Comparison of ENCODE assay signal across 1 fruit fly cellular context in the genomic region with DNA sequence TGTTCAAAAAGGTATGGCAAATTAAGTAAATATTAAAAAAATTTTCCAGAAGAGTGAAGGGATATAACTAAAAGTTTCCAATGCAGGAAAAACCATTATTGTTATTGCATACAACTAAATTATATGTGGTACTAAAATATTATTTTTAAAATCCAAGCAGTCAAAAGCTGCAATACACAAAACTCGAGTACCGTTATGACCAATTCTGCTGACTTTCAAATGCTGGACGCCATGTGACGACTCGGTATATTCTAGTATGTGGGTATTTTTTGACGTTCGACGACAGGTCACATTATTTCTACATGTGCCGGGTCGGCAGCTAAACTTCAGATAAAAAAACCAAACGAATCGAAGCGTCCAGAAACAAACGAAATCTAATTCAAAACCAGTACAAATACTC.
TF ChIP-seq lines count a peak whose summit lies in the region.

No protein-coding gene starts in this region.

TF ChIP-seq in whole organism, embryonic, 481 proteins besides CTCF, POLR2A, EP300 and RAD21 (continued from another document):
- TF ChIP-seq Ets97D (GFP tag; optimal IDR thresholded peaks at IDR 0.05; lab: Kevin White, UChicago) (peak; percentile 89), nerfin-2 (GFP tag; IDR thresholded peaks at IDR 0.05; lab: Robert Waterston, UW; ENCODE audit: partially characterized antibody) (0 out of 2 replicates have a peak, but pooled peaks have one; percentile 39), dm (GFP tag; optimal IDR thresholded peaks at IDR 0.05; lab: Kevin White, UChicago) (peak; percentile 88), CG13624 (GFP tag; optimal IDR thresholded peaks at IDR 0.05; lab: Kevin White, UChicago) (peak; percentile 7), CG33213 (GFP tag; optimal IDR thresholded peaks at IDR 0.05; lab: Kevin White, UChicago) (peak; percentile 86), CG8290 (GFP tag; optimal IDR thresholded peaks at IDR 0.05; lab: Kevin White, UChicago) (peak; percentile 72), CG8290 (tag; optimal IDR thresholded peaks at IDR 0.05; lab: Kevin White, UChicago) (peak in 1 of 2 experiments; percentile 69), ssp (GFP tag; IDR thresholded peaks at IDR 0.05; lab: Robert Waterston, UW) (peak; percentile 48; the same call in 1 of the 2 replicates), Meics (GFP tag; optimal IDR thresholded peaks at IDR 0.05; lab: Kevin White, UChicago) (no peak), zen (tag; optimal IDR thresholded peaks at IDR 0.05; lab: Kevin White, UChicago) (peak; percentile 32), Aef1 (GFP tag; IDR thresholded peaks at IDR 0.05; lab: Robert Waterston, UW) (peak; percentile 19; the same call in 1 of the 3 replicates), Rfx (GFP tag; IDR thresholded peaks at IDR 0.05; lab: Robert Waterston, UW) (peak; percentile 55), grau (tag; optimal IDR thresholded peaks at IDR 0.05; lab: Kevin White, UChicago) (peak; percentile 30), Med (GFP tag; lab: Kevin White, UChicago) (peak; percentile 81), sqz (GFP tag; optimal IDR thresholded peaks at IDR 0.05; lab: Kevin White, UChicago) (peak; percentile 42), CG5953 (GFP tag; IDR thresholded peaks at IDR 0.05; lab: Robert Waterston, UW) (no peak), HLH54F (GFP tag; optimal IDR thresholded peaks at IDR 0.05; lab: Kevin White, UChicago) (peak; percentile 5), NFAT (GFP tag; IDR thresholded peaks at IDR 0.05; lab: Robert Waterston, UW) (peak; percentile 29; the same call in 1 of the 2 replicates), emc (GFP tag; optimal IDR thresholded peaks at IDR 0.05; lab: Kevin White, UChicago) (no peak), CG18476 (GFP tag; optimal IDR thresholded peaks at IDR 0.05; lab: Kevin White, UChicago) (no peak), sens (GFP tag; lab: Kevin White, UChicago) (peak; percentile 70), BEAF-32 (GFP tag; optimal IDR thresholded peaks at IDR 0.05; lab: Kevin White, UChicago) (peak; percentile 49), tgo (GFP tag; IDR thresholded peaks at IDR 0.05; lab: Robert Waterston, UW) (no peak), CG10462 (GFP tag; optimal IDR thresholded peaks at IDR 0.05; lab: Kevin White, UChicago) (peak; percentile 99), CG17385 (GFP tag; optimal IDR thresholded peaks at IDR 0.05; lab: Kevin White, UChicago) (peak; percentile 1), CG10543 (GFP tag; optimal IDR thresholded peaks at IDR 0.05; lab: Kevin White, UChicago) (no peak), NK7.1 (GFP tag; optimal IDR thresholded peaks at IDR 0.05; lab: Kevin White, UChicago) (no peak), Atf3 (GFP tag; optimal IDR thresholded peaks at IDR 0.05; lab: Kevin White, UChicago) (no peak), CG12391 (tag; optimal IDR thresholded peaks at IDR 0.05; lab: Kevin White, UChicago) (peak; percentile 41), cwo (GFP tag; optimal IDR thresholded peaks at IDR 0.05; lab: Kevin White, UChicago) (no peak), CG2712 (tag; optimal IDR thresholded peaks at IDR 0.05; lab: Kevin White, UChicago) (peak; percentile 47), Hmr (GFP tag; optimal IDR thresholded peaks at IDR 0.05; lab: Kevin White, UChicago) (peak; percentile 59), zf30C (GFP tag; optimal IDR thresholded peaks at IDR 0.05; lab: Kevin White, UChicago) (no peak), CG13287 (GFP tag; IDR thresholded peaks at IDR 0.05; lab: Robert Waterston, UW; ENCODE audit: partially characterized antibody) (peak; percentile 50; the same call in 1 of the 2 replicates), Mad (GFP tag; optimal IDR thresholded peaks at IDR 0.05; lab: Kevin White, UChicago) (peak; percentile 37), CoRest (tag; optimal IDR thresholded peaks at IDR 0.05; lab: Kevin White, UChicago) (peak; percentile 90), MBD-R2 (GFP tag; IDR thresholded peaks at IDR 0.05; lab: Robert Waterston, UW) (peak; percentile 90), bigmax (GFP tag; optimal IDR thresholded peaks at IDR 0.05; lab: Kevin White, UChicago) (no peak), E2f2 (GFP tag; IDR thresholded peaks at IDR 0.05; lab: Robert Waterston, UW) (peak; percentile 83), CG14710 (tag; optimal IDR thresholded peaks at IDR 0.05; lab: Kevin White, UChicago) (peak; percentile 61), CG17802 (tag; optimal IDR thresholded peaks at IDR 0.05; lab: Kevin White, UChicago) (peak; percentile 88), Gug (GFP tag; IDR thresholded peaks at IDR 0.05; lab: Robert Waterston, UW) (no peak), CG4617 (GFP tag; optimal IDR thresholded peaks at IDR 0.05; lab: Kevin White, UChicago; ENCODE audit: borderline replicate concordance) (peak; percentile 68), B-H2 (GFP tag; optimal IDR thresholded peaks at IDR 0.05; lab: Kevin White, UChicago) (no peak), slbo (GFP tag; IDR thresholded peaks at IDR 0.05; lab: Robert Waterston, UW) (peak; percentile 33; the same call in 1 of the 2 replicates), nmo (GFP tag; optimal IDR thresholded peaks at IDR 0.05; lab: Kevin White, UChicago) (peak; percentile 70), Dek (tag; optimal IDR thresholded peaks at IDR 0.05; lab: Kevin White, UChicago) (peak; percentile 52), kay (GFP tag; optimal IDR thresholded peaks at IDR 0.05; lab: Kevin White, UChicago) (peak; percentile 40), Nf-YC (tag; optimal IDR thresholded peaks at IDR 0.05; lab: Kevin White, UChicago) (peak; percentile 30), phol (tag; optimal IDR thresholded peaks at IDR 0.05; lab: Kevin White, UChicago) (peak; percentile 50), crp (GFP tag; optimal IDR thresholded peaks at IDR 0.05; lab: Kevin White, UChicago) (peak in 1 of 2 experiments; percentile 32), lola (GFP tag; optimal IDR thresholded peaks at IDR 0.05; lab: Kevin White, UChicago) (peak in 1 of 3 experiments; percentile 3), CG4360 (GFP tag; IDR thresholded peaks at IDR 0.05; lab: Robert Waterston, UW) (peak; percentile 48; the same call in 1 of the 2 replicates), Max (GFP tag; optimal IDR thresholded peaks at IDR 0.05; lab: Kevin White, UChicago) (peak; percentile 74), pb (GFP tag; optimal IDR thresholded peaks at IDR 0.05; lab: Kevin White, UChicago) (no peak), Atf-2 (GFP tag; optimal IDR thresholded peaks at IDR 0.05; lab: Kevin White, UChicago) (peak; percentile 18), gsb-n (tag; optimal IDR thresholded peaks at IDR 0.05; lab: Kevin White, UChicago) (peak; percentile 59), Dref (GFP tag; IDR thresholded peaks at IDR 0.05; lab: Robert Waterston, UW) (no peak), Hmx (GFP tag; optimal IDR thresholded peaks at IDR 0.05; lab: Kevin White, UChicago) (no peak), al (GFP tag; IDR thresholded peaks at IDR 0.05; lab: Robert Waterston, UW) (0 out of 2 replicates have a peak, but pooled peaks have one; percentile 41), nau (GFP tag; optimal IDR thresholded peaks at IDR 0.05; lab: Kevin White, UChicago) (no peak), row (GFP tag; IDR thresholded peaks at IDR 0.05; lab: Robert Waterston, UW) (peak; percentile 68), CG32772 (GFP tag; IDR thresholded peaks at IDR 0.05; lab: Robert Waterston, UW) (no peak), GATAe (GFP tag; conservative IDR thresholded peaks at IDR 0.05; lab: Robert Waterston, UW) (peak; percentile 44; the same call in 1 of the 2 replicates), Adf1 (GFP tag; IDR thresholded peaks at IDR 0.05; lab: Robert Waterston, UW) (peak; percentile 10; the same call in 1 of the 2 replicates), CG1792 (GFP tag; optimal IDR thresholded peaks at IDR 0.05; lab: Kevin White, UChicago) (peak; percentile 12), gfzf (GFP tag; optimal IDR thresholded peaks at IDR 0.05; lab: Kevin White, UChicago) (peak; percentile 97), CG13775 (GFP tag; optimal IDR thresholded peaks at IDR 0.05; lab: Kevin White, UChicago) (peak; percentile 15), CG15514 (GFP tag; optimal IDR thresholded peaks at IDR 0.05; lab: Kevin White, UChicago) (peak; percentile 62), pzg (GFP tag; optimal IDR thresholded peaks at IDR 0.05; lab: Kevin White, UChicago) (peak; percentile 93), trem (tag; optimal IDR thresholded peaks at IDR 0.05; lab: Kevin White, UChicago) (peak; percentile 47), CG15601 (tag; optimal IDR thresholded peaks at IDR 0.05; lab: Kevin White, UChicago) (peak; percentile 6), CG12769 (tag; optimal IDR thresholded peaks at IDR 0.05; lab: Kevin White, UChicago) (peak; percentile 38), CG8089 (GFP tag; optimal IDR thresholded peaks at IDR 0.05; lab: Kevin White, UChicago) (peak; percentile 18), CHES-1-like (GFP tag; optimal IDR thresholded peaks at IDR 0.05; lab: Kevin White, UChicago) (peak; percentile 62), HmgD (GFP tag; optimal IDR thresholded peaks at IDR 0.05; lab: Kevin White, UChicago) (peak; percentile 54), Xbp1 (GFP tag; optimal IDR thresholded peaks at IDR 0.05; lab: Kevin White, UChicago) (peak; percentile 19), CG6689 (GFP tag; IDR thresholded peaks at IDR 0.05; lab: Robert Waterston, UW) (no peak), Dp (GFP tag; optimal IDR thresholded peaks at IDR 0.05; lab: Kevin White, UChicago) (peak; percentile 76), Bgb (GFP tag; IDR thresholded peaks at IDR 0.05; lab: Robert Waterston, UW; ENCODE audit: partially characterized antibody) (peak; percentile 55), CG11456 (GFP tag; IDR thresholded peaks at IDR 0.05; lab: Robert Waterston, UW) (peak; percentile 54; the same call in 1 of the 3 replicates), CG10431 (GFP tag; optimal IDR thresholded peaks at IDR 0.05; lab: Kevin White, UChicago) (no peak), CG9932 (GFP tag; IDR thresholded peaks at IDR 0.05; lab: Robert Waterston, UW) (peak; percentile 51; the same call in 1 of the 2 replicates), CG3847 (GFP tag; IDR thresholded peaks at IDR 0.05; lab: Robert Waterston, UW) (peak; percentile 45; the same call in 1 of the 2 replicates), H15 (GFP tag; IDR thresholded peaks at IDR 0.05; lab: Robert Waterston, UW) (0 out of 3 replicates have a peak, but pooled peaks have one; percentile 12), Ets65A (GFP tag; lab: Kevin White, UChicago) (peak; percentile 75), jigr1 (GFP tag; IDR thresholded peaks at IDR 0.05; lab: Robert Waterston, UW) (peak; percentile 64; the same call in 1 of the 3 replicates), inv (GFP tag; IDR thresholded peaks at IDR 0.05; lab: Robert Waterston, UW; ENCODE audit: partially characterized antibody) (peak; percentile 26; the same call in 1 of the 2 replicates), Dad (GFP tag; optimal IDR thresholded peaks at IDR 0.05; lab: Kevin White, UChicago) (peak; percentile 4), CG6791 (GFP tag; IDR thresholded peaks at IDR 0.05; lab: Robert Waterston, UW; ENCODE audit: partially characterized antibody) (peak; percentile 57; the same call in 2 of the 3 replicates), CG18011 (GFP tag; optimal IDR thresholded peaks at IDR 0.05; lab: Kevin White, UChicago) (peak; percentile 100), YL-1 (GFP tag; optimal IDR thresholded peaks at IDR 0.05; lab: Kevin White, UChicago) (peak; percentile 61), Lhr (GFP tag; optimal IDR thresholded peaks at IDR 0.05; lab: Kevin White, UChicago) (peak; percentile 91)
